Fruit fly (Drosophila melanogaster) whole organism: ENCODE data around the gene CG8319.

ENCODE experiments used
- CG8478 ChIP-seq: fragments of >200 bp; optimal IDR thresholded peaks from 2 replicates; lab custom pipeline; 2018; ENCODE audit warnings: inconsistent platforms
- Dll ChIP-seq: fragments of >200 bp; optimal IDR thresholded peaks from 2 replicates; lab custom pipeline; 2017
- EcR ChIP-seq, 2 experiments: fragments of >200 bp; optimal IDR thresholded peaks; 2 replicates each; lab custom pipeline; 2017; ENCODE audit warnings: missing biosample characterization in 2 of 2, missing genetic modification characterization in 2 of 2, missing genetic modification reagents in 2 of 2
- pan ChIP-seq: fragments of >200 bp; optimal IDR thresholded peaks from 2 replicates; lab custom pipeline; 2017
- psq ChIP-seq: fragments of >200 bp; optimal IDR thresholded peaks from 2 replicates; lab custom pipeline; 2017
- usp ChIP-seq: fragments of >200 bp; optimal IDR thresholded peaks from 2 replicates; lab custom pipeline; 2017; ENCODE audit warnings: missing biosample characterization, missing genetic modification characterization, mixed read lengths

CG8319 gene

dm6 chr3R:9595681-9596357, 31.3 kb upstream of the CG8319 start:
- TF ChIP-seq EcR (GFP tag; optimal IDR thresholded peaks at IDR 0.05; lab: Kevin White, UChicago) = no peak
- no peak for TF ChIP-seq pan (lab: Kevin White, UChicago)
- TF ChIP-seq CG8478 = no peak
- TF ChIP-seq Dll (lab: Kevin White, UChicago) = no peak
- no peak for TF ChIP-seq usp (GFP tag; lab: Kevin White, UChicago)
- TF ChIP-seq psq = no peak

dm6 chr3R:9596615-9597014, 30.5 kb upstream of the CG8319 start:
- TF ChIP-seq Dll (lab: Kevin White, UChicago) (no peak), CG8478 (no peak), usp (GFP tag; lab: Kevin White, UChicago) (no peak), psq (no peak), EcR (GFP tag; optimal IDR thresholded peaks at IDR 0.05; lab: Kevin White, UChicago) (no peak), pan (lab: Kevin White, UChicago) (no peak)

- TF ChIP-seq usp (GFP tag; lab: Kevin White, UChicago) (no peak), psq (no peak), pan (lab: Kevin White, UChicago) (no peak), EcR (GFP tag; optimal IDR thresholded peaks at IDR 0.05; lab: Kevin White, UChicago) (no peak), CG8478 (no peak), Dll (lab: Kevin White, UChicago) (no peak)
Measured at dm6 chr3R:9598099-9598498, 29.0 kb upstream of the CG8319 start.

dm6 chr3R:9600558-9600959, 26.6 kb upstream of the CG8319 start:
- TF ChIP-seq pan (lab: Kevin White, UChicago) (no peak), Dll (lab: Kevin White, UChicago) (no peak), usp (GFP tag; lab: Kevin White, UChicago) (no peak), psq (no peak), EcR (GFP tag; optimal IDR thresholded peaks at IDR 0.05; lab: Kevin White, UChicago) (no peak), CG8478 (no peak)

- TF ChIP-seq pan (lab: Kevin White, UChicago) (no peak), Dll (lab: Kevin White, UChicago) (no peak), psq (no peak), usp (GFP tag; lab: Kevin White, UChicago) (no peak), EcR (GFP tag; optimal IDR thresholded peaks at IDR 0.05; lab: Kevin White, UChicago) (no peak), CG8478 (no peak)
Measured at dm6 chr3R:9601949-9602348, 25.2 kb upstream of the CG8319 start.

dm6 chr3R:9603022-9603942, 23.8 kb upstream of the CG8319 start:
- TF ChIP-seq pan (lab: Kevin White, UChicago) = no peak
- no peak for TF ChIP-seq Dll (lab: Kevin White, UChicago)
- TF ChIP-seq CG8478 = no peak
- TF ChIP-seq usp (GFP tag; lab: Kevin White, UChicago) = no peak
- no peak for TF ChIP-seq EcR (GFP tag; optimal IDR thresholded peaks at IDR 0.05; lab: Kevin White, UChicago)
- no peak for TF ChIP-seq psq

- TF ChIP-seq Dll (lab: Kevin White, UChicago) = no peak
- TF ChIP-seq CG8478 = no peak
- TF ChIP-seq usp (GFP tag; lab: Kevin White, UChicago) = no peak
- TF ChIP-seq EcR (GFP tag; optimal IDR thresholded peaks at IDR 0.05; lab: Kevin White, UChicago) = no peak
- TF ChIP-seq pan (lab: Kevin White, UChicago) = no peak
- TF ChIP-seq psq = no peak
Measured at dm6 chr3R:9604445-9605020, 22.6 kb upstream of the CG8319 start.

dm6 chr3R:9605084-9605483, 22.0 kb upstream of the CG8319 start:
- no peak for TF ChIP-seq CG8478
- no peak for TF ChIP-seq pan (lab: Kevin White, UChicago)
- TF ChIP-seq usp (GFP tag; lab: Kevin White, UChicago) = no peak
- TF ChIP-seq psq = no peak
- no peak for TF ChIP-seq Dll (lab: Kevin White, UChicago)
- no peak for TF ChIP-seq EcR (GFP tag; optimal IDR thresholded peaks at IDR 0.05; lab: Kevin White, UChicago)

dm6 chr3R:9606913-9607804, 20.0 kb upstream of the CG8319 start:
- TF ChIP-seq usp (GFP tag; lab: Kevin White, UChicago) (no peak), psq (no peak), CG8478 (no peak), EcR (GFP tag; optimal IDR thresholded peaks at IDR 0.05; lab: Kevin White, UChicago) (no peak), pan (lab: Kevin White, UChicago) (no peak), Dll (lab: Kevin White, UChicago) (no peak)

dm6 chr3R:9608206-9608605, 18.9 kb upstream of the CG8319 start:
- TF ChIP-seq Dll (lab: Kevin White, UChicago) (no peak), usp (GFP tag; lab: Kevin White, UChicago) (no peak), psq (no peak), CG8478 (no peak), pan (lab: Kevin White, UChicago) (no peak), EcR (GFP tag; optimal IDR thresholded peaks at IDR 0.05; lab: Kevin White, UChicago) (no peak)

- TF ChIP-seq psq = no peak
- TF ChIP-seq usp (GFP tag; lab: Kevin White, UChicago) = no peak
- no peak for TF ChIP-seq EcR (GFP tag; optimal IDR thresholded peaks at IDR 0.05; lab: Kevin White, UChicago)
- TF ChIP-seq CG8478 = no peak
- TF ChIP-seq pan (lab: Kevin White, UChicago) = no peak
Measured at dm6 chr3R:9612217-9612616, 14.9 kb upstream of the CG8319 start.
